Fruit fly (Drosophila melanogaster): ENCODE data around the gene CG13014.
A peak's percentile ranks its signal among the peaks of the same experiment; 100 is the strongest.

The CG13014 gene

dm6 chrX:16593418-16593817, 5.7 kb downstream of the CG13014 start, which contains the start of the genes SMC3 and Ubc7 (continued):
- TF ChIP-seq CG4707 (GFP tag; optimal IDR thresholded peaks at IDR 0.05), result no peak
- no peak for TF ChIP-seq nom (GFP tag; optimal IDR thresholded peaks at IDR 0.05)
- no peak for TF ChIP-seq CG34422 (GFP tag; IDR thresholded peaks at IDR 0.05)
- no peak for TF ChIP-seq CG9876 (GFP tag; optimal IDR thresholded peaks at IDR 0.05)
- no peak for TF ChIP-seq CG8089 (GFP tag; optimal IDR thresholded peaks at IDR 0.05)
- no peak for TF ChIP-seq CG13424 (tag; optimal IDR thresholded peaks at IDR 0.05)
- no peak for TF ChIP-seq pros (GFP tag; optimal IDR thresholded peaks at IDR 0.05)
- TF ChIP-seq CG17361 (GFP tag; IDR thresholded peaks at IDR 0.05), result peak; percentile 27; the same call in 1 of the 3 replicates
- TF ChIP-seq CG10147 (GFP tag; optimal IDR thresholded peaks at IDR 0.05), result peak; percentile 20
- TF ChIP-seq salm (tag; optimal IDR thresholded peaks at IDR 0.05), result no peak
- no peak for TF ChIP-seq CG6683 (GFP tag; optimal IDR thresholded peaks at IDR 0.05)
- TF ChIP-seq CG4328 (GFP tag; optimal IDR thresholded peaks at IDR 0.05), result no peak
- TF ChIP-seq onecut (GFP tag; IDR thresholded peaks at IDR 0.05), result no peak
- peak; percentile 86; the same call in 2 of the 3 replicates for TF ChIP-seq knrl (GFP tag; IDR thresholded peaks at IDR 0.05; ENCODE audit: partially characterized antibody)
- TF ChIP-seq CG2202 (tag; optimal IDR thresholded peaks at IDR 0.05), result no peak
- no peak for TF ChIP-seq CG3163 (GFP tag; optimal IDR thresholded peaks at IDR 0.05)
- TF ChIP-seq hbn (GFP tag; IDR thresholded peaks at IDR 0.05; ENCODE audit: partially characterized antibody), result peak; percentile 88
- TF ChIP-seq dpn (GFP tag; optimal IDR thresholded peaks at IDR 0.05), result no peak
- TF ChIP-seq lilli (GFP tag; optimal IDR thresholded peaks at IDR 0.05), result no peak
- TF ChIP-seq Sry-δ (GFP tag; optimal IDR thresholded peaks at IDR 0.05), result peak; percentile 61
- no peak for TF ChIP-seq cas (GFP tag; IDR thresholded peaks at IDR 0.05)
- TF ChIP-seq zfh2 (GFP tag; optimal IDR thresholded peaks at IDR 0.05), result no peak
- TF ChIP-seq CG6272 (GFP tag; IDR thresholded peaks at IDR 0.05), result no peak
- TF ChIP-seq CG12236 (GFP tag; optimal IDR thresholded peaks at IDR 0.05), result no peak
- TF ChIP-seq ind (GFP tag; optimal IDR thresholded peaks at IDR 0.05), result no peak
- TF ChIP-seq odd (GFP tag; optimal IDR thresholded peaks at IDR 0.05), result no peak
- TF ChIP-seq ato (GFP tag; IDR thresholded peaks at IDR 0.05; ENCODE audit: partially characterized antibody), result peak; percentile 87
- no peak for TF ChIP-seq Chrac-16 (GFP tag; optimal IDR thresholded peaks at IDR 0.05)
- no peak for TF ChIP-seq Nf-YA (GFP tag; IDR thresholded peaks at IDR 0.05)
- TF ChIP-seq NfI (GFP tag; optimal IDR thresholded peaks at IDR 0.05), result no peak
- peak; percentile 5 for TF ChIP-seq Myb (GFP tag; optimal IDR thresholded peaks at IDR 0.05)
- no peak for TF ChIP-seq sd (tag; optimal IDR thresholded peaks at IDR 0.05)
- TF ChIP-seq CG10267 (tag; optimal IDR thresholded peaks at IDR 0.05), result peak; percentile 38
- TF ChIP-seq gcm2 (GFP tag; optimal IDR thresholded peaks at IDR 0.05), result no peak
- peak; percentile 18 for TF ChIP-seq Ets97D (GFP tag; optimal IDR thresholded peaks at IDR 0.05)
- no peak for TF ChIP-seq CG9727 (GFP tag; optimal IDR thresholded peaks at IDR 0.05)
- TF ChIP-seq Dref (GFP tag; IDR thresholded peaks at IDR 0.05), result peak; percentile 78
- TF ChIP-seq MESR4 (GFP tag; optimal IDR thresholded peaks at IDR 0.05), result no peak
- no peak for TF ChIP-seq fd96Cb (tag; optimal IDR thresholded peaks at IDR 0.05)
- TF ChIP-seq prd (optimal IDR thresholded peaks at IDR 0.05), result no peak
- no peak for TF ChIP-seq prd (GFP tag; IDR thresholded peaks at IDR 0.05)
- peak; percentile 89 for TF ChIP-seq zen2 (GFP tag; IDR thresholded peaks at IDR 0.05; ENCODE audit: partially characterized antibody)
- TF ChIP-seq tll (GFP tag; optimal IDR thresholded peaks at IDR 0.05), result no peak
- TF ChIP-seq fru (optimal IDR thresholded peaks at IDR 0.05), result no peak
- TF ChIP-seq Nf-YC (tag; optimal IDR thresholded peaks at IDR 0.05), result peak; percentile 6
- TF ChIP-seq CG13296 (GFP tag; optimal IDR thresholded peaks at IDR 0.05), result no peak
- no peak for TF ChIP-seq Tbp (GFP tag; optimal IDR thresholded peaks at IDR 0.05)
- TF ChIP-seq bowl (GFP tag; IDR thresholded peaks at IDR 0.05), result no peak
- TF ChIP-seq CG7963 (GFP tag; IDR thresholded peaks at IDR 0.05; ENCODE audit: partially characterized antibody), result peak; percentile 86
- TF ChIP-seq CG33213 (GFP tag; optimal IDR thresholded peaks at IDR 0.05), result no peak
- TF ChIP-seq CG4404 (GFP tag; IDR thresholded peaks at IDR 0.05), result no peak
- TF ChIP-seq Elba2 (GFP tag; optimal IDR thresholded peaks at IDR 0.05), result no peak

Measured in whole organism, embryonic.